Worm (Caenorhabditis elegans) whole organism, L1 larva: ENCODE results near the gene arrd-16.

Experiments used
- ama-1 ChIP-seq: fragments of 150-350 bp; optimal IDR thresholded peaks from 2 replicates; lab custom pipeline; 2014
- elt-3 ChIP-seq, 6 experiments: fragments of 150-350 bp in 1 of 6; sonication (generic microtip); optimal IDR thresholded peaks; 2 replicates each; lab custom pipeline; 2017 to 2018; ENCODE audit warnings: missing biosample characterization in 6 of 6, missing genetic modification characterization in 6 of 6, inconsistent platforms in 1 of 6
- nhr-11 ChIP-seq: fragments of 150-350 bp; optimal IDR thresholded peaks from 2 replicates; lab custom pipeline; 2014; ENCODE audit warnings: missing biosample characterization, missing genetic modification characterization
- nhr-12 ChIP-seq: sonication (generic microtip); optimal IDR thresholded peaks from 2 replicates; lab custom pipeline; 2017; ENCODE audit warnings: missing biosample characterization, missing genetic modification characterization
- nhr-237 ChIP-seq: fragments of 150-350 bp; optimal IDR thresholded peaks from 2 replicates; lab custom pipeline; 2014; ENCODE audit warnings: missing biosample characterization, missing genetic modification characterization
- nhr-85 ChIP-seq: sonication (generic microtip); peaks from one replicate; lab custom pipeline; 2016; ENCODE audit warnings: missing genetic modification characterization, inconsistent platforms, missing compliant biosample characterization
- sox-4 ChIP-seq: sonication (generic microtip); optimal IDR thresholded peaks from 2 replicates; lab custom pipeline; 2016; ENCODE audit warnings: missing genetic modification characterization, missing compliant biosample characterization
- ztf-11 ChIP-seq, 2 experiments: sonication (generic microtip); optimal IDR thresholded peaks; 2 replicates each; lab custom pipeline; 2016 to 2017; ENCODE audit warnings: missing genetic modification characterization in 2 of 2, missing biosample characterization in 1 of 2, missing compliant biosample characterization in 1 of 2

ce11 chrIII:12484432-12484831, at the start of gene arrd-16:
- TF ChIP-seq nhr-11 (tag; lab: Kevin White, UChicago) (no peak), nhr-237 (tag; lab: Kevin White, UChicago) (no peak), elt-3 (tag; optimal IDR thresholded peaks at IDR 0.05; lab: Kevin White, UChicago) (no peak), ztf-11 (tag; optimal IDR thresholded peaks at IDR 0.05; lab: Kevin White, UChicago) (no peak), nhr-85 (tag; lab: Kevin White, UChicago) (no peak), nhr-12 (no peak), sox-4 (tag; lab: Kevin White, UChicago) (no peak), ama-1 (no peak)
